Fruit fly (Drosophila melanogaster): Measurements from ENCODE around the gene ebo.

DNA sequence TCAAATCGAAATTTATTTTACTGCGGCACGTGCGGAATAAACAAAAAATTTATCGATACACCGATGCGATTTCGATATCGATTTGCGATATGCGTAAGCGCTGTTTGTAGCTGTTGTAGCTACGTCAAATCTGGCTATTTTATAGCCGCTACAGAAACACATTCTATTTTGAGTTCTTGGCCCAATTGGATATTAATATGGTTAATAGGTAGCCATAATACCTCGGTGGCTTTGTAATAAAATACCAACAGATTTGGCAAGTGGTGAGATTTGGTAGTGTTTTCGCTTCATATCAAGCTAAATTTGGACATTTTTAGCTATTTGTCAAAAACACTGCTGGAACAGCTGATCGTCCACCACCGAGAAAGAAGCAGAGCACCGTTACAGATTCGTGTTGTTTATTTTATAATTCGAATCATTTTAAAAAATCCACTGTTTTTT, 11.2 kb upstream of the ebo start, which contains the start of the genes CG18273 and CG3156:
- TF ChIP-seq Myc (optimal IDR thresholded peaks at IDR 0.05) (peak; percentile 98), OdsH (GFP tag; optimal IDR thresholded peaks at IDR 0.05) (no peak), dmrt93B (GFP tag; optimal IDR thresholded peaks at IDR 0.05) (no peak), jim (GFP tag; optimal IDR thresholded peaks at IDR 0.05) (no peak), Jra (GFP tag; optimal IDR thresholded peaks at IDR 0.05) (no peak), ey (GFP tag; optimal IDR thresholded peaks at IDR 0.05) (no peak), Vsx2 (GFP tag; optimal IDR thresholded peaks at IDR 0.05; ENCODE audit: partially characterized antibody) (no peak), Hr78 (GFP tag; optimal IDR thresholded peaks at IDR 0.05) (no peak), foxo (GFP tag; optimal IDR thresholded peaks at IDR 0.05) (no peak), Dfd (GFP tag; optimal IDR thresholded peaks at IDR 0.05) (no peak), usp (GFP tag; optimal IDR thresholded peaks at IDR 0.05) (no peak), Abd-B (GFP tag; optimal IDR thresholded peaks at IDR 0.05) (no peak)
